Fruit fly (Drosophila melanogaster) whole organism, embryonic: Measurements from ENCODE around the gene dbr.
A peak's percentile ranks its signal among the peaks of the same experiment; 100 is the strongest.

ENCODE experiments used
- BtbVII ChIP-seq: fragments of 200-800 bp; sonication (Bioruptor generic); optimal IDR thresholded peaks from 3 replicates; lab custom pipeline; 2017; ENCODE audit warnings: missing biosample characterization, mild to moderate bottlenecking, missing genetic modification characterization
- CG10274 ChIP-seq: fragments of 200-800 bp; sonication (Bioruptor generic); optimal IDR thresholded peaks from 3 replicates; lab custom pipeline; 2017; ENCODE audit warnings: missing biosample characterization, mild to moderate bottlenecking, missing genetic modification characterization
- CG10462 ChIP-seq: fragments of 200-800 bp; sonication (Bioruptor generic); optimal IDR thresholded peaks from 2 replicates; lab custom pipeline; 2016; ENCODE audit warnings: missing biosample characterization, missing genetic modification characterization
- CG11093 ChIP-seq: fragments of 200-800 bp; sonication (Bioruptor generic); IDR thresholded peaks from 3 replicates; pipeline ENCODE4 v1.3.6; 2022; ENCODE audit warnings: missing biosample characterization, missing genetic modification characterization
- CG11504 ChIP-seq: fragments of 200-800 bp; sonication (Bioruptor generic); optimal IDR thresholded peaks from 3 replicates; lab custom pipeline; 2019; ENCODE audit warnings: missing biosample characterization, mild to moderate bottlenecking, missing genetic modification characterization, moderate library complexity
- CG12299 ChIP-seq: fragments of 200-800 bp; sonication (Bioruptor generic); optimal IDR thresholded peaks from 2 replicates; lab custom pipeline; 2018; ENCODE audit warnings: missing biosample characterization, mild to moderate bottlenecking, missing genetic modification characterization
- CG13424 ChIP-seq: fragments of 200-800 bp; sonication (Bioruptor generic); optimal IDR thresholded peaks from 2 replicates; lab custom pipeline; 2019; ENCODE audit warnings: missing biosample characterization, mild to moderate bottlenecking, missing genetic modification characterization, moderate library complexity
- CG16779 ChIP-seq: fragments of 200-800 bp; sonication (Bioruptor generic); IDR thresholded peaks from 2 replicates; pipeline ENCODE4 v1.3.6; 2022; ENCODE audit warnings: missing biosample characterization, missing genetic modification characterization
- CG16813 ChIP-seq: fragments of 200-800 bp; sonication (Bioruptor generic); IDR thresholded peaks from 3 replicates; pipeline ENCODE4 v1.3.6; 2022; ENCODE audit warnings: missing biosample characterization, missing genetic modification characterization; ENCODE audit not compliant: partially characterized antibody
- CG2120 ChIP-seq: fragments of 200-800 bp; sonication (Bioruptor generic); optimal IDR thresholded peaks from 3 replicates; lab custom pipeline; 2016; ENCODE audit warnings: missing biosample characterization, missing genetic modification characterization
- CG31224 ChIP-seq: fragments of 200-800 bp; sonication (Bioruptor generic); IDR thresholded peaks from 2 replicates; pipeline ENCODE4 v1.3.6; 2022; ENCODE audit warnings: missing biosample characterization, missing genetic modification characterization
- CG33213 ChIP-seq: fragments of 200-800 bp; sonication (Bioruptor generic); optimal IDR thresholded peaks from 3 replicates; lab custom pipeline; 2016; ENCODE audit warnings: missing biosample characterization, missing genetic modification characterization
- CG3726 ChIP-seq: fragments of 200-800 bp; sonication (Bioruptor generic); IDR thresholded peaks from 3 replicates; pipeline ENCODE4, ENCODE4 v1.3.6; 2022; ENCODE audit warnings: missing biosample characterization, missing genetic modification characterization
- CG3847 ChIP-seq: fragments of 200-800 bp; sonication (Bioruptor generic); IDR thresholded peaks from 2 replicates; pipeline ENCODE4 v1.3.6; 2022; ENCODE audit warnings: missing biosample characterization, missing genetic modification characterization
- CG4730 ChIP-seq: fragments of 200-800 bp; sonication (Bioruptor generic); IDR thresholded peaks from 2 replicates; pipeline ENCODE4 v1.3.6; 2022; ENCODE audit warnings: missing biosample characterization, missing genetic modification characterization
- CG5180 ChIP-seq: fragments of 200-800 bp; sonication (Bioruptor generic); optimal IDR thresholded peaks from 3 replicates; lab custom pipeline; 2017; ENCODE audit warnings: missing biosample characterization, missing genetic modification characterization, mild to moderate bottlenecking, moderate library complexity, missing genetic modification reagents
- CG6765 ChIP-seq: fragments of 200-800 bp; sonication (Bioruptor generic); optimal IDR thresholded peaks from 3 replicates; lab custom pipeline; 2017; ENCODE audit warnings: missing biosample characterization, mild to moderate bottlenecking, missing genetic modification characterization
- CG9797 ChIP-seq: fragments of 200-800 bp; sonication (Bioruptor generic); optimal IDR thresholded peaks from 3 replicates; lab custom pipeline; 2018; ENCODE audit warnings: missing biosample characterization, mild to moderate bottlenecking, missing genetic modification characterization
- CTCF ChIP-seq: fragments of 200-800 bp; sonication (Bioruptor generic); optimal IDR thresholded peaks from 2 replicates; lab custom pipeline; 2017; ENCODE audit warnings: missing biosample characterization, mild to moderate bottlenecking, missing genetic modification characterization, moderate library complexity
- D19B ChIP-seq: fragments of 200-800 bp; sonication (Bioruptor generic); optimal IDR thresholded peaks from 2 replicates; lab custom pipeline; 2017; ENCODE audit warnings: missing biosample characterization, mild to moderate bottlenecking, missing genetic modification characterization
- Dll ChIP-seq: fragments of 200-800 bp; sonication (Bioruptor generic); IDR thresholded peaks from 4 replicates; pipeline ENCODE4 v1.3.6; 2022; ENCODE audit warnings: missing biosample characterization, missing genetic modification characterization; ENCODE audit not compliant: partially characterized antibody
- Doc3 ChIP-seq: fragments of 200-800 bp; sonication (Bioruptor generic); IDR thresholded peaks from 3 replicates; pipeline ENCODE4 v1.3.6; 2022; ENCODE audit warnings: missing biosample characterization, missing genetic modification characterization; ENCODE audit not compliant: partially characterized antibody
- Ets97D ChIP-seq: fragments of 200-800 bp; sonication (Bioruptor generic); optimal IDR thresholded peaks from 3 replicates; lab custom pipeline; 2016; ENCODE audit warnings: missing biosample characterization, missing genetic modification characterization
- H15 ChIP-seq: fragments of 200-800 bp; sonication (Bioruptor generic); IDR thresholded peaks from 3 replicates; pipeline ENCODE4 v1.3.6; 2022; ENCODE audit warnings: missing biosample characterization, missing genetic modification characterization
- Lhr ChIP-seq: fragments of 200-800 bp; sonication (Bioruptor generic); optimal IDR thresholded peaks from 3 replicates; lab custom pipeline; 2017; ENCODE audit warnings: mild to moderate bottlenecking, missing biosample characterization, missing genetic modification reagents, missing genetic modification characterization
- Mrtf ChIP-seq: fragments of 200-800 bp; sonication (Bioruptor generic); IDR thresholded peaks from 3 replicates; pipeline ENCODE4 v1.3.6; 2022; ENCODE audit warnings: missing biosample characterization, missing genetic modification characterization
- Scr ChIP-seq: fragments of 200-800 bp; sonication (Bioruptor generic); IDR thresholded peaks from 2 replicates; pipeline ENCODE4 v1.3.6; 2022; ENCODE audit warnings: missing biosample characterization, missing genetic modification characterization; ENCODE audit not compliant: partially characterized antibody
- Xbp1 ChIP-seq: fragments of 200-800 bp; sonication (Bioruptor generic); optimal IDR thresholded peaks from 3 replicates; lab custom pipeline; 2016; ENCODE audit warnings: missing biosample characterization, mild to moderate bottlenecking, missing genetic modification characterization
- bcd ChIP-seq: fragments of 200-800 bp; sonication (Bioruptor generic); optimal IDR thresholded peaks from 2 replicates; lab custom pipeline; 2017; ENCODE audit warnings: missing biosample characterization, mild to moderate bottlenecking, missing genetic modification characterization
- bigmax ChIP-seq: fragments of 200-800 bp; sonication (Bioruptor generic); optimal IDR thresholded peaks from 2 replicates; lab custom pipeline; 2018; ENCODE audit warnings: missing biosample characterization, mild to moderate bottlenecking, missing genetic modification characterization
- crol ChIP-seq: fragments of 200-800 bp; sonication (Bioruptor generic); IDR thresholded peaks from 2 replicates; pipeline ENCODE4 v1.3.6; 2022; ENCODE audit warnings: missing biosample characterization, missing genetic modification characterization
- ewg ChIP-seq: fragments of 200-800 bp; sonication (Bioruptor generic); optimal IDR thresholded peaks from 3 replicates; lab custom pipeline; 2017; ENCODE audit warnings: mild to moderate bottlenecking, missing biosample characterization, missing genetic modification reagents, missing genetic modification characterization
- hb ChIP-seq: fragments of 200-800 bp; sonication (Bioruptor generic); IDR thresholded peaks from 3 replicates; pipeline ENCODE4 v1.3.6; 2022; ENCODE audit warnings: missing biosample characterization, missing genetic modification characterization; ENCODE audit not compliant: partially characterized antibody
- jing ChIP-seq: fragments of 200-800 bp; sonication (Bioruptor generic); optimal IDR thresholded peaks from 2 replicates; lab custom pipeline; 2018; ENCODE audit warnings: missing biosample characterization, mild to moderate bottlenecking, missing genetic modification characterization
- lab ChIP-seq: fragments of 200-800 bp; sonication (Bioruptor generic); optimal IDR thresholded peaks from 3 replicates; lab custom pipeline; 2017; ENCODE audit warnings: missing biosample characterization, missing genetic modification characterization, mild to moderate bottlenecking, moderate library complexity, missing genetic modification reagents
- nau ChIP-seq: fragments of 200-800 bp; sonication (Bioruptor generic); optimal IDR thresholded peaks from 3 replicates; lab custom pipeline; 2017; ENCODE audit warnings: missing biosample characterization, mild to moderate bottlenecking, missing genetic modification characterization, missing genetic modification reagents
- sc ChIP-seq, 3 experiments: fragments of >200 bp in 2 of 3; fragments of 200-800 bp in 1 of 3; sonication (Bioruptor generic) in 1 of 3; optimal IDR thresholded peaks; 2 replicates in 2 of 3; 3 replicates in 1 of 3; lab custom pipeline; 2017; ENCODE audit warnings: mild to moderate bottlenecking in 1 of 3, missing biosample characterization in 1 of 3, missing genetic modification characterization in 1 of 3, missing genetic modification reagents in 1 of 3
- sisA ChIP-seq: fragments of 200-800 bp; sonication (Bioruptor generic); IDR thresholded peaks from 2 replicates; pipeline ENCODE4 v1.3.6; 2022; ENCODE audit warnings: missing biosample characterization, missing genetic modification characterization
- tup ChIP-seq: fragments of 200-800 bp; sonication (Bioruptor generic); optimal IDR thresholded peaks from 2 replicates; lab custom pipeline; 2016; ENCODE audit warnings: missing biosample characterization, mild to moderate bottlenecking, missing genetic modification characterization, moderate library complexity
- unc-4 ChIP-seq: fragments of 200-800 bp; sonication (Bioruptor generic); IDR thresholded peaks from 2 replicates; pipeline ENCODE4 v1.3.6; 2022; ENCODE audit warnings: missing biosample characterization, missing genetic modification characterization; ENCODE audit not compliant: partially characterized antibody
- vfl ChIP-seq: fragments of 200-800 bp; sonication (Bioruptor generic); optimal IDR thresholded peaks from 2 replicates; lab custom pipeline; 2016; ENCODE audit warnings: missing biosample characterization, missing genetic modification characterization
- zen2 ChIP-seq: fragments of 200-800 bp; sonication (Bioruptor generic); IDR thresholded peaks from 3 replicates; pipeline ENCODE4 v1.3.6; 2022; ENCODE audit warnings: missing biosample characterization, missing genetic modification characterization; ENCODE audit not compliant: partially characterized antibody

Gene dbr

dm6 chr2L:21587-21986 is 44.7 kb upstream of the dbr start (continued):
- TF ChIP-seq vfl, result no peak
- no peak for TF ChIP-seq CTCF
- TF ChIP-seq Xbp1, result no peak
- no peak for TF ChIP-seq H15
- no peak for TF ChIP-seq CG10274
- TF ChIP-seq CG16813 (GFP tag; lab: Robert Waterston, UW), result peak; percentile 42; the same call in 2 of the 3 replicates
- no peak for TF ChIP-seq bcd (GFP tag; lab: Kevin White, UChicago)
- 0 out of 2 replicates have a peak, but pooled peaks have one; percentile 24 for TF ChIP-seq Scr
- peak; percentile 52; the same call in 2 of the 3 replicates for TF ChIP-seq zen2
- no peak for TF ChIP-seq ewg (GFP tag; lab: Kevin White, UChicago)
- TF ChIP-seq CG33213 (GFP tag; lab: Kevin White, UChicago), result peak; percentile 89
- TF ChIP-seq sc (optimal IDR thresholded peaks at IDR 0.05; lab: Kevin White, UChicago), result no peak
- no peak for TF ChIP-seq sc (GFP tag; optimal IDR thresholded peaks at IDR 0.05; lab: Kevin White, UChicago)
- TF ChIP-seq D19B, result no peak
- TF ChIP-seq CG9797 (GFP tag; lab: Kevin White, UChicago), result no peak
- no peak for TF ChIP-seq lab (GFP tag; lab: Kevin White, UChicago)
- TF ChIP-seq bigmax (GFP tag; lab: Kevin White, UChicago), result no peak
- no peak for TF ChIP-seq CG31224
- TF ChIP-seq CG12299 (tag; lab: Kevin White, UChicago), result no peak
- TF ChIP-seq Doc3 (GFP tag; lab: Robert Waterston, UW), result 0 out of 3 replicates have a peak, but pooled peaks have one; percentile 41
- TF ChIP-seq jing (GFP tag; lab: Kevin White, UChicago), result no peak
- TF ChIP-seq CG3726 (GFP tag; lab: Robert Waterston, UW), result no peak
- TF ChIP-seq CG13424 (tag; lab: Kevin White, UChicago), result no peak
- TF ChIP-seq tup, result no peak
- no peak for TF ChIP-seq CG2120 (GFP tag; lab: Kevin White, UChicago)
- peak; percentile 82 for TF ChIP-seq Lhr (GFP tag; lab: Kevin White, UChicago)
- peak; percentile 2 for TF ChIP-seq Ets97D (GFP tag; lab: Kevin White, UChicago)
- no peak for TF ChIP-seq crol (GFP tag; lab: Robert Waterston, UW)
- no peak for TF ChIP-seq CG11504 (tag; lab: Kevin White, UChicago)
- no peak for TF ChIP-seq nau
- no peak for TF ChIP-seq BtbVII
- TF ChIP-seq hb (GFP tag; lab: Robert Waterston, UW), result no peak
- TF ChIP-seq CG10462 (GFP tag; lab: Kevin White, UChicago), result no peak
- no peak for TF ChIP-seq CG16779 (GFP tag; lab: Robert Waterston, UW)
- TF ChIP-seq Dll (GFP tag; lab: Robert Waterston, UW), result no peak
- no peak for TF ChIP-seq CG3847 (GFP tag; lab: Robert Waterston, UW)
- TF ChIP-seq unc-4 (GFP tag; lab: Robert Waterston, UW), result 0 out of 2 replicates have a peak, but pooled peaks have one; percentile 36
- no peak for TF ChIP-seq CG4730 (GFP tag; lab: Robert Waterston, UW)
- no peak for TF ChIP-seq Mrtf (GFP tag; lab: Robert Waterston, UW)
- TF ChIP-seq CG5180 (GFP tag; lab: Kevin White, UChicago), result peak; percentile 8
- no peak for TF ChIP-seq CG6765 (GFP tag; lab: Kevin White, UChicago)
- no peak for TF ChIP-seq CG11093
- TF ChIP-seq sisA (GFP tag; lab: Robert Waterston, UW), result no peak
- TF ChIP-seq, all 482 proteins: peak for 22
